Fruit fly (Drosophila melanogaster): Measurements from ENCODE around the gene Tbh.

Gene Tbh

dm6 chrX:8056597-8057228, 61.2 kb downstream of the Tbh start (continued):
- no peak for TF ChIP-seq D19A (tag; optimal IDR thresholded peaks at IDR 0.05)
- TF ChIP-seq CG3838 (GFP tag; optimal IDR thresholded peaks at IDR 0.05) = no peak
- no peak for TF ChIP-seq az2 (GFP tag; optimal IDR thresholded peaks at IDR 0.05)
- TF ChIP-seq CG12744 (GFP tag; optimal IDR thresholded peaks at IDR 0.05) = no peak
- no peak for TF ChIP-seq CG9215 (GFP tag; IDR thresholded peaks at IDR 0.05)
- TF ChIP-seq Sin3A (optimal IDR thresholded peaks at IDR 0.05) = no peak
- no peak for TF ChIP-seq CG16779 (GFP tag; IDR thresholded peaks at IDR 0.05)
- no peak for TF ChIP-seq ind (GFP tag; optimal IDR thresholded peaks at IDR 0.05)
- TF ChIP-seq CG7556 (GFP tag; optimal IDR thresholded peaks at IDR 0.05) = no peak
- no peak for TF ChIP-seq sob (GFP tag; IDR thresholded peaks at IDR 0.05)
- TF ChIP-seq CG12155 (GFP tag; optimal IDR thresholded peaks at IDR 0.05) = no peak
- TF ChIP-seq scrt (GFP tag; optimal IDR thresholded peaks at IDR 0.05) = no peak
- TF ChIP-seq Med (GFP tag) = peak; percentile 70
- TF ChIP-seq CG6683 (GFP tag; optimal IDR thresholded peaks at IDR 0.05) = no peak
- TF ChIP-seq CG9932 (GFP tag; IDR thresholded peaks at IDR 0.05) = no peak
- no peak for TF ChIP-seq CG2875 (GFP tag; optimal IDR thresholded peaks at IDR 0.05)
- TF ChIP-seq Rx (GFP tag; IDR thresholded peaks at IDR 0.05) = no peak
- no peak for TF ChIP-seq CG30020 (tag; optimal IDR thresholded peaks at IDR 0.05)
- TF ChIP-seq ranshi (GFP tag; IDR thresholded peaks at IDR 0.05) = no peak
- no peak for TF ChIP-seq Pdp1 (GFP tag; optimal IDR thresholded peaks at IDR 0.05)
- TF ChIP-seq twi (tag; optimal IDR thresholded peaks at IDR 0.05) = no peak
- TF ChIP-seq CG31224 (GFP tag; IDR thresholded peaks at IDR 0.05) = no peak
- TF ChIP-seq CG32772 (GFP tag; IDR thresholded peaks at IDR 0.05) = peak; percentile 43; the same call in 1 of the 2 replicates
- no peak for TF ChIP-seq PHDP (tag; optimal IDR thresholded peaks at IDR 0.05)
- no peak for TF ChIP-seq pan (optimal IDR thresholded peaks at IDR 0.05)
- TF ChIP-seq pan (GFP tag; optimal IDR thresholded peaks at IDR 0.05 in 1 of 2, IDR thresholded peaks at IDR 0.05 in 1 of 2) = no peak
- TF ChIP-seq sim (GFP tag; IDR thresholded peaks at IDR 0.05) = no peak
- TF ChIP-seq fd3F (GFP tag; optimal IDR thresholded peaks at IDR 0.05) = no peak
- TF ChIP-seq ewg (GFP tag; optimal IDR thresholded peaks at IDR 0.05) = peak; percentile 38
- TF ChIP-seq CG3065 (GFP tag; optimal IDR thresholded peaks at IDR 0.05) = no peak
- 0 out of 4 replicates have a peak, but pooled peaks have one; percentile 63 for TF ChIP-seq chinmo (GFP tag; IDR thresholded peaks at IDR 0.05; ENCODE audit: partially characterized antibody)
- TF ChIP-seq CG42726 (GFP tag; IDR thresholded peaks at IDR 0.05; ENCODE audit: partially characterized antibody) = no peak
- no peak for TF ChIP-seq Fer3 (tag; optimal IDR thresholded peaks at IDR 0.05)
- no peak for TF ChIP-seq dpn (GFP tag; optimal IDR thresholded peaks at IDR 0.05)
- peak; percentile 58 for TF ChIP-seq CG1832 (GFP tag; optimal IDR thresholded peaks at IDR 0.05)
- no peak for TF ChIP-seq D19B (GFP tag; optimal IDR thresholded peaks at IDR 0.05)
- TF ChIP-seq Trl (optimal IDR thresholded peaks at IDR 0.05) = peak; percentile 84 to 90
- no peak for TF ChIP-seq Trl (GFP tag; optimal IDR thresholded peaks at IDR 0.05)
- no peak for TF ChIP-seq CG10267 (tag; optimal IDR thresholded peaks at IDR 0.05)
- TF ChIP-seq bsh (GFP tag; optimal IDR thresholded peaks at IDR 0.05) = peak in 1 of 2 experiments; percentile 22
- no peak for TF ChIP-seq CG32767 (GFP tag; IDR thresholded peaks at IDR 0.05)
- no peak for TF ChIP-seq da (GFP tag; optimal IDR thresholded peaks at IDR 0.05)
- TF ChIP-seq gfzf (GFP tag; optimal IDR thresholded peaks at IDR 0.05) = no peak
- 0 out of 3 replicates have a peak, but pooled peaks have one; percentile 33 for TF ChIP-seq ci (GFP tag; IDR thresholded peaks at IDR 0.05)
- TF ChIP-seq danr (GFP tag; IDR thresholded peaks at IDR 0.05) = no peak
- TF ChIP-seq lola (GFP tag; optimal IDR thresholded peaks at IDR 0.05) = no peak
- TF ChIP-seq NFAT (GFP tag; IDR thresholded peaks at IDR 0.05) = no peak
- peak; percentile 35; the same call in 1 of the 2 replicates for TF ChIP-seq vvl (GFP tag; IDR thresholded peaks at IDR 0.05)
- TF ChIP-seq CG10654 (GFP tag; optimal IDR thresholded peaks at IDR 0.05) = no peak
- TF ChIP-seq peb (GFP tag; IDR thresholded peaks at IDR 0.05) = no peak
- TF ChIP-seq CG34224 (GFP tag; IDR thresholded peaks at IDR 0.05; ENCODE audit: partially characterized antibody) = peak; percentile 32; the same call in 1 of the 3 replicates

All from whole organism, embryonic.